Fruit fly (Drosophila melanogaster) whole organism: ENCODE measurements around the gene Dbx.

Source experiments
- CG8478 ChIP-seq: fragments of >200 bp; optimal IDR thresholded peaks from 2 replicates; lab custom pipeline; 2018; ENCODE audit warnings: inconsistent platforms
- Dll ChIP-seq: fragments of >200 bp; optimal IDR thresholded peaks from 2 replicates; lab custom pipeline; 2017
- EcR ChIP-seq, 2 experiments: fragments of >200 bp; optimal IDR thresholded peaks; 2 replicates each; lab custom pipeline; 2017; ENCODE audit warnings: missing biosample characterization in 2 of 2, missing genetic modification characterization in 2 of 2, missing genetic modification reagents in 2 of 2
- pan ChIP-seq: fragments of >200 bp; optimal IDR thresholded peaks from 2 replicates; lab custom pipeline; 2017
- psq ChIP-seq: fragments of >200 bp; optimal IDR thresholded peaks from 2 replicates; lab custom pipeline; 2017
- usp ChIP-seq: fragments of >200 bp; optimal IDR thresholded peaks from 2 replicates; lab custom pipeline; 2017; ENCODE audit warnings: missing biosample characterization, missing genetic modification characterization, mixed read lengths

DNA sequence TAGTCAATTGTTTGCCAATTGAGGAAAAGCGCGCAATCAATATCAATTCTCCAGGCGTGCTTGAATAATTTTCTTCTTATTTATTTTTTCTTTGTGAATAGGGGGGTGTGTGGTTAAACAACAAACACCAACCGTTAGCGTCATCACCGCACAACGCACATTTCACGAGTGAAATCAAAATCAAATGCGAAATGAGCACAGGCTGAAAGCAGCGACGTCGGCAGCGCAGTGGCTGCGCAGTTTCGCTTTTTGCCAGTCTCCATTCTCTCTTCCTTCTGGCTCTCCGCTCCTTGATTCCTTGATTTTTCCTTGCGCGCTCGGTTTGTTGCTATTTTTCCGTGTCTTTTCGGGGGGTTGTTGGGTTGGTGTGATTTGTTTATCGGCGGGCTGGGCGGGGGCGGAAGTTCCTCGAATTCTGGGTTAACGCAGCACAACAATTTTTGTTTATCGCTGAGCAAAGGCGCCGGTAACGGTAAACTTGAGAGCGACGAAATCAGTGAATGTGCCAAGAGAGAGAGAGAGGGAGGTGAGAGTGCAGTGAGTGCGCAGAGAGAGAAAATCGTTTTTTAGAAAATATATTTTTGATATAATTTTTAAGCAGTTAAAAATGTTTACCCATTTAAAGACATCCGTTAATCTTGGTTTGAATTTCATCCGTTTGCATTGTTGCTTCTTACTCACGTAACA is 38.1 kb upstream of the Dbx start, which contains the start of gene CG13937:
- TF ChIP-seq psq (lab: Kevin White, UChicago) (no peak), usp (GFP tag; lab: Kevin White, UChicago) (no peak), pan (no peak), CG8478 (lab: Kevin White, UChicago) (no peak), EcR (GFP tag; optimal IDR thresholded peaks at IDR 0.05; lab: Kevin White, UChicago) (no peak), Dll (lab: Kevin White, UChicago) (no peak)
